Worm (Caenorhabditis elegans) whole organism, early embryonic: ENCODE data around the gene C33E10.8.

Experiments
- B0310.2 ChIP-seq: sonication (generic microtip); optimal IDR thresholded peaks from 2 replicates; lab custom pipeline; 2016; ENCODE audit warnings: mild to moderate bottlenecking, missing genetic modification characterization, missing compliant biosample characterization
- F13C5.2 ChIP-seq: sonication (generic microtip); optimal IDR thresholded peaks from 2 replicates; lab custom pipeline; 2017; ENCODE audit warnings: mild to moderate bottlenecking, missing genetic modification characterization, inconsistent platforms, missing compliant biosample characterization
- ama-1 ChIP-seq: fragments of 150-350 bp; optimal IDR thresholded peaks from 2 replicates; lab custom pipeline; 2014
- ets-7 ChIP-seq: sonication (generic microtip); optimal IDR thresholded peaks from 2 replicates; lab custom pipeline; 2016; ENCODE audit warnings: missing genotype, missing genetic modification characterization, missing compliant biosample characterization
- flt-1 ChIP-seq: fragments of 200-800 bp; sonication (Bioruptor generic); IDR thresholded peaks from 2 replicates; pipeline ENCODE4 v1.3.6; 2022; ENCODE audit warnings: missing genetic modification characterization, missing compliant biosample characterization
- hmg-4 ChIP-seq: fragments of 200-800 bp; sonication (Bioruptor generic); optimal IDR thresholded peaks from 2 replicates; lab custom pipeline; 2018; ENCODE audit warnings: mild to moderate bottlenecking, missing genetic modification characterization, missing compliant biosample characterization
- hnd-1 ChIP-seq: sonication (generic microtip); optimal IDR thresholded peaks from 2 replicates; lab custom pipeline; 2016; ENCODE audit warnings: missing genetic modification characterization, missing compliant biosample characterization
- pes-1 ChIP-seq: fragments of 200-800 bp; sonication (Bioruptor generic); IDR thresholded peaks from 2 replicates; pipeline ENCODE4 v1.3.6; 2022; ENCODE audit warnings: missing genetic modification reagents, missing genetic modification characterization, missing compliant biosample characterization
- scrt-1 ChIP-seq: fragments of 200-800 bp; sonication (Bioruptor generic); IDR thresholded peaks from 2 replicates; pipeline ENCODE4 v1.3.6; 2022; ENCODE audit warnings: missing genetic modification characterization, missing compliant biosample characterization
- sea-1 ChIP-seq: fragments of 200-800 bp; sonication (Bioruptor generic); conservative IDR thresholded peaks from 2 replicates; pipeline ENCODE4 v1.3.6; 2022; ENCODE audit warnings: missing genetic modification characterization, missing compliant biosample characterization
- tbx-11 ChIP-seq: fragments of 200-800 bp; sonication (Bioruptor generic); IDR thresholded peaks from 2 replicates; pipeline ENCODE4 v1.3.6; 2022; ENCODE audit warnings: missing genetic modification characterization, missing compliant biosample characterization
- tbx-37 ChIP-seq: fragments of 200-800 bp; sonication (Bioruptor generic); conservative IDR thresholded peaks from 2 replicates; pipeline ENCODE4 v1.3.6; 2022; ENCODE audit warnings: missing genetic modification reagents, missing genetic modification characterization, missing compliant biosample characterization
- tra-4 ChIP-seq: sonication (generic microtip); optimal IDR thresholded peaks from 2 replicates; lab custom pipeline; 2017; ENCODE audit warnings: missing genetic modification characterization, missing compliant biosample characterization

ce11 chrX:17330574-17330973, 35.9 kb upstream of the C33E10.8 start:
- TF ChIP-seq tbx-37 (GFP tag; lab: Robert Waterston, UW) (no peak), ama-1 (no peak), scrt-1 (GFP tag; lab: Robert Waterston, UW) (no peak), F13C5.2 (tag; lab: Kevin White, UChicago) (no peak), tra-4 (tag; lab: Kevin White, UChicago) (no peak), hmg-4 (no peak), ets-7 (tag; lab: Kevin White, UChicago) (no peak), tbx-11 (GFP tag; lab: Robert Waterston, UW) (no peak), hnd-1 (no peak), B0310.2 (tag; lab: Kevin White, UChicago) (no peak), sea-1 (no peak), flt-1 (GFP tag; lab: Robert Waterston, UW) (no peak), pes-1 (GFP tag; lab: Robert Waterston, UW) (no peak)
